Worm (Caenorhabditis elegans): ENCODE data around the gene C31C9.9.

ce11 chrII:13637941-13638489, 16.8 kb upstream of the C31C9.9 start, which contains the start of gene phdh-1:
- no peak for TF ChIP-seq nhr-77 (tag; optimal IDR thresholded peaks at IDR 0.05)
- no peak for TF ChIP-seq dmd-8 (GFP tag; IDR thresholded peaks at IDR 0.05)
- TF ChIP-seq ceh-82 (tag; optimal IDR thresholded peaks at IDR 0.05) = no peak
- TF ChIP-seq Y75B8A.6 (GFP tag; IDR thresholded peaks at IDR 0.05) = no peak
- TF ChIP-seq ztf-11 (tag; optimal IDR thresholded peaks at IDR 0.05) = no peak
- no peak for TF ChIP-seq mep-1 (tag; optimal IDR thresholded peaks at IDR 0.05)
- no peak for TF ChIP-seq ama-1 (optimal IDR thresholded peaks at IDR 0.05)

Data from whole organism, L4 larva.